Fruit fly (Drosophila melanogaster): ENCODE measurements around the gene CG7135.
A peak's percentile ranks its signal among the peaks of the same experiment; 100 is the strongest.

dm6 chrX:18136910-18137849 is 33.7 kb downstream of the CG7135 start, which contains the start of gene ari-1:
- no peak for TF ChIP-seq psq (optimal IDR thresholded peaks at IDR 0.05)
- no peak for TF ChIP-seq pan (optimal IDR thresholded peaks at IDR 0.05)
- TF ChIP-seq CG8478 (optimal IDR thresholded peaks at IDR 0.05), result peak; percentile 68

Data from whole organism.